Worm (Caenorhabditis elegans) whole organism, late embryonic: Measurements from ENCODE around the gene T16G12.9.

Experiments used
- K02D7.2 ChIP-seq: sonication (generic microtip); optimal IDR thresholded peaks from 2 replicates; lab custom pipeline; 2017; ENCODE audit warnings: mild to moderate bottlenecking, missing genetic modification characterization, missing compliant biosample characterization
- ama-1 ChIP-seq: fragments of 150-350 bp; optimal IDR thresholded peaks from 2 replicates; lab custom pipeline; 2014
- ceh-48 ChIP-seq: sonication (generic microtip); optimal IDR thresholded peaks from 2 replicates; lab custom pipeline; 2016; ENCODE audit warnings: missing genetic modification characterization, inconsistent platforms, missing compliant biosample characterization
- ceh-6 ChIP-seq: fragments of 200-800 bp; sonication (Bioruptor generic); optimal IDR thresholded peaks from 2 replicates; lab custom pipeline; 2018; ENCODE audit warnings: mild to moderate bottlenecking, missing genetic modification characterization, missing compliant biosample characterization
- dmd-4 ChIP-seq: sonication (generic microtip); optimal IDR thresholded peaks from 2 replicates; lab custom pipeline; 2016; ENCODE audit warnings: borderline replicate concordance, missing genetic modification characterization, missing compliant biosample characterization
- fkh-6 ChIP-seq: sonication (generic microtip); optimal IDR thresholded peaks from 2 replicates; lab custom pipeline; 2016; ENCODE audit warnings: missing genetic modification characterization, missing compliant biosample characterization
- nhr-11 ChIP-seq: fragments of 150-350 bp; optimal IDR thresholded peaks from 2 replicates; lab custom pipeline; 2014; ENCODE audit warnings: missing biosample characterization, missing genetic modification characterization
- pha-4 ChIP-seq: fragments of 150-350 bp; optimal IDR thresholded peaks from 2 replicates; lab custom pipeline; 2018; ENCODE audit warnings: missing biosample characterization, missing genetic modification reagents, missing genetic modification characterization
- pqm-1 ChIP-seq: sonication (generic microtip); optimal IDR thresholded peaks from 2 replicates; lab custom pipeline; 2016; ENCODE audit warnings: missing genetic modification characterization, missing compliant biosample characterization
- rnt-1 ChIP-seq: sonication (generic microtip); optimal IDR thresholded peaks from 2 replicates; lab custom pipeline; 2016; ENCODE audit warnings: missing genetic modification characterization, missing compliant biosample characterization
- sox-4 ChIP-seq: sonication (generic microtip); optimal IDR thresholded peaks from 2 replicates; lab custom pipeline; 2017; ENCODE audit warnings: mild to moderate bottlenecking, missing genetic modification characterization, inconsistent platforms, missing compliant biosample characterization
- unc-55 ChIP-seq: sonication (generic microtip); optimal IDR thresholded peaks from 2 replicates; lab custom pipeline; 2017; ENCODE audit warnings: missing biosample characterization, missing genetic modification reagents, missing genetic modification characterization

DNA sequence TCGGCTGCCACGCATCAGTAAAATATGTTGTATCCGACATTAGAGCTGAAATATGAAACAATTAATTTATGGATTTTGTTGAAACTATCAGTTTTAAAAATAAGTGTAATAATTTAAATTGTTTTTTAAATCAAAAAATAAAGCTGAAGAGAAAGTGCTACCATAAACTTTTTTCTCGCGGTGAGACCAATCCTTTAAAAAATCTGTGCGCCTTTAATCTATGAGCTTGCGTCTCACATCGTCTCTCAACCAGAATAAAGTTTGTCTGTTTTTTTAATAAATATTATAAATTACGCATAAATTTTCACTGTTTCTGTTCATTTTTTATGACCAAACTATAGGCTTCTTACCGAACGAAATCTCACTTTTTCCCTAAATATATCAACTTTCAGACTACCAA lies 5.2 kb upstream of the T16G12.9 start, which contains the start of gene T16H12.3:
- TF ChIP-seq ceh-6: no peak
- TF ChIP-seq K02D7.2: no peak
- no peak for TF ChIP-seq unc-55 (GFP tag; lab: Kevin White, UChicago)
- no peak for TF ChIP-seq rnt-1 (tag; lab: Kevin White, UChicago)
- no peak for TF ChIP-seq fkh-6 (tag; lab: Kevin White, UChicago)
- no peak for TF ChIP-seq pha-4
- no peak for TF ChIP-seq nhr-11 (tag; lab: Kevin White, UChicago)
- no peak for TF ChIP-seq ceh-48
- no peak for TF ChIP-seq dmd-4 (tag; lab: Kevin White, UChicago)
- TF ChIP-seq ama-1 (lab: Kevin White, UChicago): no peak
- no peak for TF ChIP-seq pqm-1 (tag; lab: Kevin White, UChicago)
- no peak for TF ChIP-seq sox-4 (tag; lab: Kevin White, UChicago)
